Fruit fly (Drosophila melanogaster) whole organism: ENCODE data around the gene CG13692.

Experiments used
- CG8478 ChIP-seq: fragments of >200 bp; optimal IDR thresholded peaks from 2 replicates; lab custom pipeline; 2018; ENCODE audit warnings: inconsistent platforms
- Dll ChIP-seq: fragments of >200 bp; optimal IDR thresholded peaks from 2 replicates; lab custom pipeline; 2017
- EcR ChIP-seq, 2 experiments: fragments of >200 bp; optimal IDR thresholded peaks; 2 replicates each; lab custom pipeline; 2017; ENCODE audit warnings: missing biosample characterization in 2 of 2, missing genetic modification characterization in 2 of 2, missing genetic modification reagents in 2 of 2
- pan ChIP-seq: fragments of >200 bp; optimal IDR thresholded peaks from 2 replicates; lab custom pipeline; 2017
- psq ChIP-seq: fragments of >200 bp; optimal IDR thresholded peaks from 2 replicates; lab custom pipeline; 2017
- usp ChIP-seq: fragments of >200 bp; optimal IDR thresholded peaks from 2 replicates; lab custom pipeline; 2017; ENCODE audit warnings: missing biosample characterization, missing genetic modification characterization, mixed read lengths

CG13692 gene

DNA sequence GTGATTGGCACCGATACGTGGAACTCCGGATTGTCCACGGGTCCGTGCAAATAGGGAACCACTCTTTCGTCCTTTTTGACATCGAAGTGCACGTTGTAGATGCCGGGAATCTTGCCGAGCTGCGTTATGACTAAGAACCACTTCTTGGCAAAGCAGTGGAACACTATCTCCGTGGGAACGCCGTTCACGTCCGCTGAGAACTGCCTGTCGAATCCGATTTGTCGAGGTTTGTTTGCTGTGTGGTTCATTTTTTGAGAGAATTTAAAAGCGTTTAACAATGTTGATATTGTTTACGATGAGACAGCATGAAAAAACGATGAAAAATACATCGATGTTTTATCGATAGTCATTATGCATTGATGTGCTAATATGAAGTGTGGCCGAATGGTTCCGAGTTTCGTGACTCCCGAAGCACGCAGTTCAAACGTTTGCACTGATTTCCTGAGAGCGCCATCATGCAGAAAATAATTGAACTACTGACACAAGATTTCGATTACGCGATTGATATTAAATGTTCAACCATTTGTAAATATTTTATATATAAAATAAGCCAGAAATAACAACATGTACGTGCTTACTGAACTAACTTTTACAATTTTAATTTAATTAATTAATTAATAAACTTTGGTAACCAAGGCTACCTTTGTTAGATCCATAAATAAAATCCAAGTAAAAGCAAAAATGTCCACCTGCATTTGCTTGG lies at the start of gene CG13692, which contains the start of gene CG11885:
TSS of gene CG13692 (plus strand) at position 653 of the 703 bp plus-strand sequence.
TSS of gene CG11885 (minus strand) at position 332 of the 703 bp plus-strand sequence.
- TF ChIP-seq CG8478 (lab: Kevin White, UChicago) = no peak
- TF ChIP-seq Dll (lab: Kevin White, UChicago) = no peak
- no peak for TF ChIP-seq usp (GFP tag; lab: Kevin White, UChicago)
- no peak for TF ChIP-seq EcR (GFP tag; optimal IDR thresholded peaks at IDR 0.05; lab: Kevin White, UChicago)
- TF ChIP-seq psq (lab: Kevin White, UChicago) = no peak
- TF ChIP-seq pan (lab: Kevin White, UChicago) = no peak

DNA sequence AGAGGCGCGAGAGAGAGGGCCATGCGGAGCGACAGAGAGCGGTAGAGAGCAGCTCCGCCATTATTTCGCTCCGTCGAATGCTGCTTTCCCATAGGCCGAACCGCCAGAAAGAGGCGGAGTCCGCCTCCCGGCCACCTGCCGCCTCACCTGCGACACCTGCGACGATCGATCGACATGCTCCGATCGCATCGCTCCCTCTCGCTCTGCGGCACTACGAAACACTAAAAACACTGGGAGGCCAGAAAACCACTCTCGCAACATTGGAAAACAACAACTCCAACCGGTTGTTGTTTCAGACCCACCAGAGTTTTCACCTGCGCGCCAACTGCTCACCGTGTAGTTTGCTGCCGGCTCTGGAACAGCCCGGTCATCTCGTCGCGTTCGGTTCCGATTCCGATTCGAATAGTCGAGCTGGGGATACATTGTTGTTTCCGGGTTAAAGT lies 43.8 kb upstream of the CG13692 start, which contains the start of gene al:
TSS of gene al (plus strand) at position 333 of the 443 bp plus-strand sequence.
- TF ChIP-seq CG8478 (lab: Kevin White, UChicago) (no peak), EcR (GFP tag; optimal IDR thresholded peaks at IDR 0.05; lab: Kevin White, UChicago) (no peak), Dll (lab: Kevin White, UChicago) (no peak), usp (GFP tag; lab: Kevin White, UChicago) (no peak), pan (lab: Kevin White, UChicago) (no peak), psq (lab: Kevin White, UChicago) (no peak)

DNA sequence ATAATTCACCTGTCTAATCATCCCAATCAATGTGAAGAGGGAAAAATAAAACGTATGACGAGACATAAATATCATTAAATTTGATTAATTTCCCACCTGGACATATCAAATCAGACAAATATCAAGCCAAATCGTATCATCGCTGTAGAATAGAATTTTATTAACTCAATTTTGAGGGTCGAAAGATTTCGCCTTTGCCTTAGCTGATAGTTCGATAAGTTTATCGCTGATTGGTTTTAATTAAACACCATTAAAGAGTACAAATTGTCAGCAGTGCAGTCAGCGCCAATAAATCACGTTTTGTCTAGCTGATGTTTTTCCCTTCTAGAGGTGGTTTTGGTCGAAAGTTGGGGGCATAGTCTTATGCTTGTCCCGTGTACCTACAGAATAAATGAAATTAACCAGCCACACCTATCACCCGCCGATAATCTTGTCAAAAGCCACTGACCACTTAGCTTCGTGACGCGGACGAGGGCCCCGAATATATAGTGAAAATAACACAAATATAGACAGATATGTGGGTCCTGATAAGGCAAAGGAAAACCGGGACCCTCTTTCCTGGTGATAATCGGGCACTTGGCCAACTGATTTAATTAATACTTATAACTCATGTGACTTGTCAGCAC lies 42.6 kb upstream of the CG13692 start:
- TF ChIP-seq CG8478 (lab: Kevin White, UChicago) = no peak
- no peak for TF ChIP-seq EcR (GFP tag; optimal IDR thresholded peaks at IDR 0.05; lab: Kevin White, UChicago)
- no peak for TF ChIP-seq pan (lab: Kevin White, UChicago)
- no peak for TF ChIP-seq usp (GFP tag; lab: Kevin White, UChicago)

DNA sequence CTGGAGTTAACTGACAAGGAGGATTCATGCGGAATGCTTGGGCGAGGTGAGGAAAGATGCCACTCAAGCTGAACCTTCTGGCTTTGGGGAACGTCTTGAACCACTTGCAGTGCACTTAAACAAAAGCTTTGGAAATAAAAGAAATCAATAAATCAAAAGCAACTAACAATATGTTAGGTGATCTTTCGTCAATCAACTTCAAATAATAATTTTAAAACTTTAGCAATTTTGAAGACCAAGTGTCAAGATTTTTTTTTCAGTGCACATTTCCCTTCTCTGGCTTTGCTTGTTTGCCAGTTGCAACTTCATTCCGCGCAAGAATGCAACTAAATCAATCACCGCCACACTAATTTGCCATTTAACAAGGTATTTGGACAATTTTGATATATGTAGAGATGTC lies 38.8 kb upstream of the CG13692 start:
- TF ChIP-seq usp (GFP tag; lab: Kevin White, UChicago) = no peak
- TF ChIP-seq EcR (GFP tag; optimal IDR thresholded peaks at IDR 0.05; lab: Kevin White, UChicago) = no peak
- TF ChIP-seq CG8478 (lab: Kevin White, UChicago) = no peak
- TF ChIP-seq Dll (lab: Kevin White, UChicago) = no peak
- no peak for TF ChIP-seq pan (lab: Kevin White, UChicago)
- no peak for TF ChIP-seq psq (lab: Kevin White, UChicago)

DNA sequence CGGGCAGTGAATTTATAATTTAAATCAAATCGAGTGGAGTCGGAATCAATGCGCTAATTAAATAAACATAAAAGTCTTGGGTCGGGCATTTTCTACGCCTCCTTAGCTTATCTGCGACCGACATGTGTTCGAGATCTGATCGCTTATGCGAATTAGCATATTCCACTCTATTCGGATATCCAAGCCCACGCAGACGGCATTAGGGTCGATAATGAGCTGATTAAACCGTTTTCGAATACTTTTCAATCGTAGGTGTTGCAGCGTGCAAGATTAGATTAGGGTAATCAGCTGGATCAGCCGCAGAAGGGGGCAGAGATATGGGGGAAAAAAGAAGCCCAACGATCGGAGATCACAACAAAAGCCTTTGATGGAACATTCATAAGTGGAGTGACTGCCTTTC lies 31.1 kb upstream of the CG13692 start:
- TF ChIP-seq CG8478 (lab: Kevin White, UChicago) = no peak
- no peak for TF ChIP-seq pan (lab: Kevin White, UChicago)
- TF ChIP-seq Dll (lab: Kevin White, UChicago) = no peak
- TF ChIP-seq EcR (GFP tag; optimal IDR thresholded peaks at IDR 0.05; lab: Kevin White, UChicago) = no peak
- TF ChIP-seq psq (lab: Kevin White, UChicago) = no peak
- no peak for TF ChIP-seq usp (GFP tag; lab: Kevin White, UChicago)

DNA sequence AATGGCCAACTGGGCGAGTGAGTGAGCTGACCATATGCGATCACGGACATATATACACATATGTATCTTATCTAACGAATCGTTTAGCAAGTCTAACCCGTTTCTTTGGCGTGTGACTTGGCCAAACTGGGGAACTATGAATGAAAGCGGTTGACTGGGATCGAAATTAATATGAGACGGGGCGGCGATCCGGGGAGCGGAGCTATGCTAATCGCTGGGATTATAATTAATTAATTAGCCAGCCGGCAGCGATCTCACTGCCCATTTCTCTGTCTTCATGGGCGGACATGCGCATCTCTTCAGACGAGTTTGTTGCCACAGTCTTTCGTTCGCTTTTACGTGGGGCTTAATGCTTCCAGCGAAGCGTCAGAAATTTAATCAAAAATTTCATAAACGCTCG lies 29.0 kb upstream of the CG13692 start:
- TF ChIP-seq usp (GFP tag; lab: Kevin White, UChicago) (no peak), Dll (lab: Kevin White, UChicago) (no peak), psq (lab: Kevin White, UChicago) (no peak), EcR (GFP tag; optimal IDR thresholded peaks at IDR 0.05; lab: Kevin White, UChicago) (no peak), pan (lab: Kevin White, UChicago) (no peak), CG8478 (lab: Kevin White, UChicago) (no peak)

DNA sequence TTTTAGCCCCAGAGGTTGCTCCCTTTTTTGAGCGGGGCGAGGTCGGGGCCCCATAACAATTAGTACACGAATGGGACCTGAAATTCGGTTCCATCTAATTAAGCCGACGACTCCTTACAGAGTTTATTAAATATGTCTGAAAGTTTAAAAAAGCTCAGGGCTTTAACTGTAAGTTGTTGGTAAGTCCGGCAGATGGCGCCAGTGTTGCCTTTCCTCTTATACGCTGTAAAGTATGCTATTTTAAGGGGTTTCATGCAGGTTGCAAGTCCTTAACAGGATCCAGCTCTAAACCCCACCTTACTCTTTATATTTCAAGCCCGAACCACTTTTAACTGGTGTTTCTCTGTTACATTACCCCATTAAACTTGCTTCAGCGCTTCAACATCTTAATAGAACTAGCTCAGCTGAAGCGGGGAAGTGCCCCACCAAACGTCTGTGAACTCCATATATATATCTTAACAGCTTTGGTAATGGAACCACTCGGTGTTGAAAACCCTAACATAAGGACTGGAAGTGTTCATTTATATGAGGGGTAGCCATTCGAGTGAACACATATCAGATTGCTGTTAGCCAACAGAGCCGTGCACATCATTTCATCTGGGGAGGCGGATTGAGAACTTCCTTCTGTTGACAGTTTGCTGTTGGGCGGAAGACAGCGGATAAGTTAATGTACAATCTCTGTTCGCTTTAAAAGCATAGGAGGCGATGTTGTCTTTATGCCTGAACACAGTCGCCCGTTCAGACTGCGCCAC lies 26.0 kb upstream of the CG13692 start:
- TF ChIP-seq psq (lab: Kevin White, UChicago) (no peak), usp (GFP tag; lab: Kevin White, UChicago) (no peak), EcR (GFP tag; optimal IDR thresholded peaks at IDR 0.05; lab: Kevin White, UChicago) (no peak), Dll (lab: Kevin White, UChicago) (no peak), CG8478 (lab: Kevin White, UChicago) (no peak), pan (lab: Kevin White, UChicago) (no peak)

DNA sequence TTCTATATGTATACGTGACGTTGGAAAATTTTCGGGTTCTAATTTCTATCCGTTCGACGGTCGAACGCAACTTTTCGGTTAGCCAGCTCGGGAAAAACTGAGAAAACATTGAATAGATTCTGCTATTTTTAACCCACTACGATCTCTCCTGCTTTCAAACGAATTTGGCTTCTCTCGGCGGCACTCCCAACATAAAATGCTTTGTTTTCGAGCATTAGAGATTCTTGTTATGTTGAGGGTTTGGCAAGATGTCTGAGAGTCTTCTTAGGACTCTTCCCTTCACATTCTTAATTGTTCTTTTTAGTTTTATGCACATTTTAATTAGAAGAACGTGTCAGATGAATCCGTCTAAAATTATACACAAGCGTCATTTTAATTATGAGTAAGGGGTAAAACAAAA lies 19.5 kb upstream of the CG13692 start, which contains the start of gene CG4213:
TSS of gene CG4213 (minus strand) at position 101 of the 400 bp plus-strand sequence.
- TF ChIP-seq CG8478 (lab: Kevin White, UChicago) = no peak
- no peak for TF ChIP-seq Dll (lab: Kevin White, UChicago)
- no peak for TF ChIP-seq pan (lab: Kevin White, UChicago)

DNA sequence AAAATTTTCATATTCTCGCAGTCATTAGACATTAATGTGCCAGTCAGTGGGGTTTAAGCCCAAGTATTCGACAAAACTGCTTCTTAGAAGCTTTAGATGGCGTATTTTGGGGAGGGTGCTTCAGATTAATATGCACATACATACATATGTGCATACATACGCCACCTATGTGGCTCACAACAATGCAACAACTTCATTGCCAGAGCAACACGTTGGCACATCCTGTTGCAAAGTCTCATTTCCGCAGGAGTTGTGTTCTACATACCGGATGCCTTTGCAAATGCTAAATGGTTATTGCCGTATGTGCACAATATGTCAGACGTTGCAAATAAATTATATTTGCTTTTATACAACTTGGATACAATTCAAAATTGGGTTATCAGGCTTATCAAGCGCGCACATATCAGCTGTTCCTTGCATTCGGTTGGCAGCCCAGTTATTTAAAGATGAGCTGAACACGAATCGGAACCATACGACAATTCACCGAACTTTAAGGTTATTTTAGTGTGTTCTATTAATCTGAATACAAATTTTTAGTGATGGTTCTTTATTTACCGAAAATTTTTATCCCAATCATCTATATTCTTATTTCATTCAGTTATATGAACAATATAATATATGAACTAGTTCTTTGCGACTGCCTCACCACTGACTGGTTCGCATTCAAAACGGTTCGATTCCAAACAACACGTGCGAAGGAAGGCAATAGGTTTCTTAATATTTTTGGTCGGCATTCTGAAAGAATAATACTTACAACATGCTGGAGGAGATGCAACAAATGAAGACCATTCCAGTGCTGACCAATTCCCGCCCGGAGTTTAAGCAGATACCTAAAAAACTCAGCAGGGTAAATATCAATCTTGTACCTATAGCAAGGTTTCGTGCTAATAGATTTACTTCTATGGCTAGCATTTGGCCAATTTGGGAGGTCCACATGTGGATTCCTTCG lies 17.7 kb upstream of the CG13692 start, which contains the start of gene Polr1B:
TSS of gene Polr1B (plus strand) at position 659 of the 949 bp plus-strand sequence.
- TF ChIP-seq psq (lab: Kevin White, UChicago) (no peak), usp (GFP tag; lab: Kevin White, UChicago) (no peak), pan (lab: Kevin White, UChicago) (no peak), EcR (GFP tag; optimal IDR thresholded peaks at IDR 0.05; lab: Kevin White, UChicago) (no peak), CG8478 (lab: Kevin White, UChicago) (no peak), Dll (lab: Kevin White, UChicago) (no peak)

DNA sequence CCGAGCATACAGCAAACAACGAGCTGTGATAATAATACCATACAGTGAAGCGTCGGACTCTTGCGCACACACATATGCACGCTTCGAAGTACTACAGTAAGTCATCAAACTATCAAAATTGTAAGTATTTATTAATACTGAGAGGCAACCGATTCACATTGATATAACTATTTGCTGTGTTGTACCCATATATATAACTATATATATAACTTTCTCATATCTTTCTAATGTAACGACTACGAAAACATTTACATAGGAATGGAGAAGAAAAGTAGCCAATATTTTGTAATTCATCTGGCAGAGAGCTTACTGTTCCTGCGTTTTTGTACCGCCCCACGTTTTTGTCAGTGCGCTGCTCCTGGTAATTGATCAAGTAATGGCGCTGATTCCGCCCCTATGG lies 8.6 kb upstream of the CG13692 start:
- TF ChIP-seq usp (GFP tag; lab: Kevin White, UChicago) (no peak), CG8478 (lab: Kevin White, UChicago) (no peak), Dll (lab: Kevin White, UChicago) (no peak), pan (lab: Kevin White, UChicago) (no peak), EcR (GFP tag; optimal IDR thresholded peaks at IDR 0.05; lab: Kevin White, UChicago) (no peak), psq (lab: Kevin White, UChicago) (no peak)
